Worm (Caenorhabditis elegans) whole organism, L4/young adult: ENCODE measurements around the gene sel-7.

ENCODE experiments used
- W03F9.2 ChIP-seq: fragments of 150-350 bp; optimal IDR thresholded peaks from 2 replicates; lab custom pipeline; 2014; ENCODE audit warnings: missing biosample characterization, missing genetic modification characterization
- him-1 ChIP-seq: sonication (generic microtip); optimal IDR thresholded peaks from 2 replicates; lab custom pipeline; 2016; ENCODE audit warnings: missing genotype, missing genetic modification reagents, missing genetic modification characterization, missing compliant biosample characterization

DNA sequence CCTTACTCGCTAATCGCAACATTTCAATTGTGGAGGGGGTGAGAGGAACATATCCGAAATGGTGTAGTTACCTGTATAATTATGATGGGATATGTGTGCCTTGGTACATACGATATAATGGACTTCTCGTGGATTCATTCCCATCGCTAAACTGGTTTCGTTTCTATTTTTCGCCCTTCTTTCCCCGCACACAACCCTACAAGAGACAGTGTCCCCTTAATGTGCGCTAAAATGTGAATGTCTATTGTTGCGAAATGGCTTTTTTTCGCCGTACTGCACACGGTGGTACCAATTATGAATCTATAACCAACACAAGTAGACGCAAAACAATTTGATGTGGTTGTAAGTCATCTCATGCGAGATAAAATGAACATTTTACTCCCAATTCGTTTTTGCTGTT lies 10.9 kb downstream of the sel-7 start:
- no peak for TF ChIP-seq W03F9.2 (tag; lab: Kevin White, UChicago)
- no peak for TF ChIP-seq him-1 (tag; lab: Kevin White, UChicago)
